Worm (Caenorhabditis elegans) whole organism, mixed stage, embryonic: ENCODE results near the gene C08D8.1.

ENCODE experiments used
- bed-3 ChIP-seq: fragments of 200-800 bp; sonication (Bioruptor generic); optimal IDR thresholded peaks from 3 replicates; lab custom pipeline; 2018; ENCODE audit warnings: mild to moderate bottlenecking, missing genetic modification characterization, moderate library complexity, missing compliant biosample characterization
- elt-3 ChIP-seq: fragments of 150-350 bp; optimal IDR thresholded peaks from 2 replicates; lab custom pipeline; 2014; ENCODE audit warnings: missing biosample characterization, missing genetic modification characterization
- lin-13 ChIP-seq: fragments of 150-350 bp; optimal IDR thresholded peaks from 2 replicates; lab custom pipeline; 2014; ENCODE audit warnings: missing biosample characterization, missing genetic modification characterization
- lsy-2 ChIP-seq: fragments of 150-350 bp; optimal IDR thresholded peaks from 2 replicates; lab custom pipeline; 2014; ENCODE audit warnings: missing biosample characterization, missing genetic modification characterization
- mab-5 ChIP-seq: fragments of 150-350 bp; optimal IDR thresholded peaks from 2 replicates; lab custom pipeline; 2014; ENCODE audit warnings: missing biosample characterization, missing genetic modification characterization
- mep-1 ChIP-seq: fragments of 150-350 bp; optimal IDR thresholded peaks from 2 replicates; lab custom pipeline; 2017; ENCODE audit warnings: missing biosample characterization, missing genetic modification reagents, missing genetic modification characterization, inconsistent platforms
- nhr-12 ChIP-seq: fragments of 150-350 bp; optimal IDR thresholded peaks from 2 replicates; lab custom pipeline; 2014; ENCODE audit warnings: missing biosample characterization, missing genetic modification characterization
- nhr-237 ChIP-seq: fragments of 150-350 bp; optimal IDR thresholded peaks from 2 replicates; lab custom pipeline; 2014; ENCODE audit warnings: missing biosample characterization, missing genetic modification characterization
- pha-4 ChIP-seq: fragments of 150-350 bp; optimal IDR thresholded peaks from 2 replicates; lab custom pipeline; 2018; ENCODE audit warnings: missing biosample characterization, missing genetic modification reagents, missing genetic modification characterization
- snpc-4 ChIP-seq: fragments of 150-350 bp; optimal IDR thresholded peaks from 2 replicates; lab custom pipeline; 2014; ENCODE audit warnings: missing biosample characterization, missing genetic modification characterization
- tbx-8 ChIP-seq: fragments of 200-800 bp; sonication (Bioruptor generic); optimal IDR thresholded peaks from 2 replicates; lab custom pipeline; 2018; ENCODE audit warnings: mild to moderate bottlenecking, missing genetic modification characterization, moderate library complexity, missing compliant biosample characterization
- unc-39 ChIP-seq: fragments of 150-350 bp; optimal IDR thresholded peaks from 2 replicates; lab custom pipeline; 2014; ENCODE audit warnings: missing biosample characterization, missing genetic modification characterization
- unc-62 ChIP-seq: fragments of 150-350 bp; optimal IDR thresholded peaks from 2 replicates; lab custom pipeline; 2014; ENCODE audit warnings: missing biosample characterization, missing genetic modification reagents, missing genetic modification characterization

DNA sequence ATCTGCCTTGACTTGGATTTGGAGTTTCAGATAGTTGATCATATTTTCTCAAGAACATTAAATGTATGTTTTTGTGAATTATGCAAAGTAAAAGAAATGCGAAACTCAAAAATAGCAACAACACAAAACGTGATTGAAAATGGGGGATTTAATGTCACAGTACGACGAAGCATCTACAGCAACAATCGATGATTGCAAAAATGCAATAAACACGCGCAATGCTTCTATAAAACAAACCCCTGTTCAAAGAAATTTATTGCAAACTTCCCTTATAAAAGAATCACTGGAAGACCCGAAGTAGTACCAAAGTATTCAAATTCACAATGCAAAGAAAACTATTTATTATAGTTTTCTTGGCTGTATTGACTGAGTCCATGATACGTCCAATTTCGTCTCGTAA lies 27.4 kb upstream of the C08D8.1 start, which contains the start of gene clec-219:
- TF ChIP-seq unc-62 (GFP tag; lab: Kevin White, UChicago) (no peak), elt-3 (no peak), mab-5 (tag; lab: Kevin White, UChicago) (no peak), mep-1 (tag; lab: Kevin White, UChicago) (no peak), nhr-237 (tag; lab: Kevin White, UChicago) (no peak), unc-39 (tag; lab: Kevin White, UChicago) (no peak), snpc-4 (tag; lab: Kevin White, UChicago) (no peak), lin-13 (no peak), tbx-8 (GFP tag; lab: Kevin White, UChicago) (no peak), bed-3 (no peak), pha-4 (tag; lab: Kevin White, UChicago) (no peak), nhr-12 (no peak), lsy-2 (tag; lab: Kevin White, UChicago) (no peak)
